Worm (Caenorhabditis elegans): ENCODE results near the gene ZK1307.3.

Gene ZK1307.3

DNA sequence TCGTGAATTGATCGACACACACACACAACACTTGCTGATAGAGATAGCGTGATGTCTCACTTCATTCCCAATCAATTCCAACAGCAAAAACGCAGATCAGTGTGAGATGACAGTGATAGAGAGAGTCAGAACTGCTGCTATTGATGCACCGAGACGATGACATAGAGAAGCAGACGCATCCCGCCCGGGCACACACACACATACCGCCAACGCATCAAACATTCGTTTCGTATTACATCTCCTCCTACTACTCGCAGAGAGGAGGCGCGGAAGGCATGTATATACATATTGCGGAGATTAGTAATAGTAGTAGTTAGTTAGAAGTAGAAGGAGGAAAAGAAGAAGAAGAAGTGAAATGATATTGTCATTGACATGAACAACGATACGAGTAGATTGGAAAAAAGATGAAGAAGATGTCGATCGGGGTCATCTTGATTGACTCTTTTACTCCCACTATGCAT lies 33.4 kb downstream of the ZK1307.3 start:
- TF ChIP-seq dmd-4 (tag; optimal IDR thresholded peaks at IDR 0.05) (no peak), nhr-21 (tag; optimal IDR thresholded peaks at IDR 0.05) (peak; percentile 67), nhr-77 (tag; optimal IDR thresholded peaks at IDR 0.05) (no peak), elt-3 (tag; optimal IDR thresholded peaks at IDR 0.05) (no peak), gmeb-1 (tag; optimal IDR thresholded peaks at IDR 0.05) (no peak), mab-5 (tag; optimal IDR thresholded peaks at IDR 0.05) (no peak), C34F6.9 (tag; optimal IDR thresholded peaks at IDR 0.05) (peak; percentile 41), ztf-11 (tag; optimal IDR thresholded peaks at IDR 0.05) (no peak), ztf-1 (GFP tag; conservative IDR thresholded peaks at IDR 0.05) (no peak), sem-4 (tag; optimal IDR thresholded peaks at IDR 0.05) (no peak), blmp-1 (tag; optimal IDR thresholded peaks at IDR 0.05; ENCODE audit: insufficient read depth) (peak; percentile 13), mdl-1 (tag; optimal IDR thresholded peaks at IDR 0.05) (no peak), lsy-2 (tag; optimal IDR thresholded peaks at IDR 0.05) (peak in 1 of 2 experiments; percentile 49), alr-1 (tag; optimal IDR thresholded peaks at IDR 0.05) (no peak), nhr-10 (tag; optimal IDR thresholded peaks at IDR 0.05) (no peak), ztf-4 (tag; optimal IDR thresholded peaks at IDR 0.05) (no peak), Y55F3AM.14 (GFP tag; optimal IDR thresholded peaks at IDR 0.05) (no peak), nhr-129 (tag; optimal IDR thresholded peaks at IDR 0.05) (peak; percentile 86), F13H6.1 (tag; optimal IDR thresholded peaks at IDR 0.05) (peak; percentile 70), nhr-11 (tag; optimal IDR thresholded peaks at IDR 0.05) (no peak), sma-3 (GFP tag; optimal IDR thresholded peaks at IDR 0.05) (peak; percentile 73), peb-1 (tag; optimal IDR thresholded peaks at IDR 0.05) (no peak), nhr-12 (tag; optimal IDR thresholded peaks at IDR 0.05) (no peak), lin-39 (tag; optimal IDR thresholded peaks at IDR 0.05) (no peak), ceh-82 (tag; optimal IDR thresholded peaks at IDR 0.05) (no peak), ZK546.5 (tag; optimal IDR thresholded peaks at IDR 0.05) (no peak), unc-62 (GFP tag; optimal IDR thresholded peaks at IDR 0.05) (no peak), unc-55 (GFP tag; optimal IDR thresholded peaks at IDR 0.05) (no peak), R02D3.7 (tag; optimal IDR thresholded peaks at IDR 0.05) (no peak), nhr-23 (tag; optimal IDR thresholded peaks at IDR 0.05) (no peak), sma-9 (GFP tag; optimal IDR thresholded peaks at IDR 0.05) (peak; percentile 39), sma-9 (tag; optimal IDR thresholded peaks at IDR 0.05) (no peak), nhr-237 (tag; optimal IDR thresholded peaks at IDR 0.05) (no peak), skn-1 (tag; optimal IDR thresholded peaks at IDR 0.05) (peak; percentile 32), ama-1 (optimal IDR thresholded peaks at IDR 0.05) (peak; percentile 19), fos-1 (tag; optimal IDR thresholded peaks at IDR 0.05) (peak; percentile 95), crh-2 (tag; optimal IDR thresholded peaks at IDR 0.05) (peak; percentile 45), zag-1 (tag; optimal IDR thresholded peaks at IDR 0.05) (no peak), snpc-4 (tag; optimal IDR thresholded peaks at IDR 0.05) (no peak), lin-11 (tag; optimal IDR thresholded peaks at IDR 0.05) (no peak), aly-2 (tag; optimal IDR thresholded peaks at IDR 0.05) (no peak), ceh-16 (tag; optimal IDR thresholded peaks at IDR 0.05) (peak; percentile 62), nhr-6 (tag; optimal IDR thresholded peaks at IDR 0.05) (no peak), lin-13 (GFP tag; optimal IDR thresholded peaks at IDR 0.05) (peak; percentile 5), egl-27 (tag; optimal IDR thresholded peaks at IDR 0.05) (peak; percentile 50), mbf-1 (tag; optimal IDR thresholded peaks at IDR 0.05) (no peak), nhr-25 (tag; optimal IDR thresholded peaks at IDR 0.05) (peak; percentile 31), unc-39 (tag; optimal IDR thresholded peaks at IDR 0.05) (no peak), elt-1 (tag; optimal IDR thresholded peaks at IDR 0.05) (peak; percentile 81)
